Worm (Caenorhabditis elegans) whole organism, L2 larva: ENCODE data around the gene mex-6.

Experiments
- ZK546.5 ChIP-seq: sonication (generic microtip); optimal IDR thresholded peaks from 2 replicates; lab custom pipeline; 2017; ENCODE audit warnings: missing biosample characterization, missing genetic modification characterization
- lin-13 ChIP-seq: fragments of 150-350 bp; optimal IDR thresholded peaks from 2 replicates; lab custom pipeline; 2014; ENCODE audit warnings: missing biosample characterization, missing genetic modification reagents, missing genetic modification characterization
- lsy-2 ChIP-seq, 2 experiments: fragments of 150-350 bp in 1 of 2; sonication (generic microtip) in 1 of 2; optimal IDR thresholded peaks; 2 replicates each; lab custom pipeline; 2014 to 2017; ENCODE audit warnings: missing biosample characterization in 2 of 2, missing genetic modification characterization in 2 of 2
- mdl-1 ChIP-seq, 2 experiments: fragments of 150-350 bp in 1 of 2; sonication (generic microtip) in 1 of 2; optimal IDR thresholded peaks; 2 replicates each; lab custom pipeline; 2017; ENCODE audit warnings: missing biosample characterization in 2 of 2, missing genetic modification characterization in 2 of 2
- sma-9 ChIP-seq, 2 experiments: fragments of 150-350 bp in 1 of 2; sonication (generic microtip) in 1 of 2; optimal IDR thresholded peaks; 2 replicates each; lab custom pipeline; 2014 to 2016; ENCODE audit warnings: missing genetic modification characterization in 2 of 2, mild to moderate bottlenecking in 1 of 2, missing biosample characterization in 1 of 2, missing compliant biosample characterization in 1 of 2, missing genetic modification reagents in 1 of 2, moderate library complexity in 1 of 2
- unc-62 ChIP-seq: fragments of 150-350 bp; optimal IDR thresholded peaks from 2 replicates; lab custom pipeline; 2014; ENCODE audit warnings: missing biosample characterization, missing genetic modification reagents, missing genetic modification characterization
- zag-1 ChIP-seq: fragments of 150-350 bp; optimal IDR thresholded peaks from 2 replicates; lab custom pipeline; 2014; ENCODE audit warnings: missing biosample characterization, missing genetic modification characterization
- ztf-4 ChIP-seq: fragments of 150-350 bp; optimal IDR thresholded peaks from 2 replicates; lab custom pipeline; 2014; ENCODE audit warnings: missing biosample characterization, missing genetic modification characterization

- no peak for TF ChIP-seq mdl-1 (tag; optimal IDR thresholded peaks at IDR 0.05; lab: Kevin White, UChicago)
- no peak for TF ChIP-seq zag-1 (tag; lab: Kevin White, UChicago)
- no peak for TF ChIP-seq ztf-4 (tag; lab: Kevin White, UChicago)
- no peak for TF ChIP-seq sma-9 (GFP tag; optimal IDR thresholded peaks at IDR 0.05; lab: Kevin White, UChicago)
- no peak for TF ChIP-seq sma-9 (tag; optimal IDR thresholded peaks at IDR 0.05; lab: Kevin White, UChicago)
- no peak for TF ChIP-seq lsy-2 (tag; optimal IDR thresholded peaks at IDR 0.05; lab: Kevin White, UChicago)
- TF ChIP-seq ZK546.5 (tag; lab: Kevin White, UChicago), result no peak
- no peak for TF ChIP-seq unc-62
- no peak for TF ChIP-seq lin-13 (GFP tag; lab: Kevin White, UChicago)
Observed at ce11 chrII:9522986-9523385, 988 bp upstream of the mex-6 start, which contains the start of gene AH6.17.
